ENCODE assay signal across 7 worm cellular contexts in genomic region chrIII:8405449-8405962, ce11.
TF ChIP-seq lines count a peak whose summit lies in the region.

ubxn-4 (minus strand) TSS chrIII:8405562.
cyy-1 (plus strand) TSS chrIII:8405874.

TF ChIP-seq in whole organism, L1 larva, 84 proteins besides CTCF, POLR2A, EP300 and RAD21 (continues in another document):
- no peak for TF ChIP-seq ama-1 (optimal IDR thresholded peaks at IDR 0.05; lab: Kevin White, UChicago)
- TF ChIP-seq lsy-2 (tag; optimal IDR thresholded peaks at IDR 0.05; lab: Kevin White, UChicago), result peak in 1 of 2 experiments; percentile 31
- no peak for TF ChIP-seq ces-1 (GFP tag; optimal IDR thresholded peaks at IDR 0.05; lab: Kevin White, UChicago)
- TF ChIP-seq hlh-17 (GFP tag; optimal IDR thresholded peaks at IDR 0.05; lab: Kevin White, UChicago; ENCODE audit: borderline replicate concordance), result no peak
- TF ChIP-seq pax-3 (tag; optimal IDR thresholded peaks at IDR 0.05; lab: Kevin White, UChicago), result no peak
- no peak for TF ChIP-seq hlh-4 (tag; optimal IDR thresholded peaks at IDR 0.05; lab: Kevin White, UChicago)
- TF ChIP-seq ztf-4 (tag; optimal IDR thresholded peaks at IDR 0.05; lab: Kevin White, UChicago), result no peak
- TF ChIP-seq efl-1 (optimal IDR thresholded peaks at IDR 0.05; lab: Kevin White, UChicago), result no peak
- peak in 1 of 2 experiments; percentile 92 for TF ChIP-seq efl-1 (GFP tag; optimal IDR thresholded peaks at IDR 0.05 in 1 of 2; lab: Kevin White, UChicago)
- no peak for TF ChIP-seq snpc-4 (tag; optimal IDR thresholded peaks at IDR 0.05; lab: Kevin White, UChicago)
- TF ChIP-seq aha-1 (tag; optimal IDR thresholded peaks at IDR 0.05; lab: Kevin White, UChicago), result no peak
- TF ChIP-seq fos-1 (tag; optimal IDR thresholded peaks at IDR 0.05; lab: Kevin White, UChicago), result no peak
- no peak for TF ChIP-seq ztf-11 (tag; optimal IDR thresholded peaks at IDR 0.05; lab: Kevin White, UChicago)

TF ChIP-seq in whole organism, L2 larva, 48 proteins besides CTCF, POLR2A, EP300 and RAD21:
- TF ChIP-seq lsy-2 (tag; optimal IDR thresholded peaks at IDR 0.05; lab: Kevin White, UChicago) (peak in 1 of 2 experiments; percentile 11), nhr-77 (tag; optimal IDR thresholded peaks at IDR 0.05; lab: Kevin White, UChicago) (no peak), unc-55 (GFP tag; optimal IDR thresholded peaks at IDR 0.05; lab: Kevin White, UChicago) (peak; percentile 38), ztf-11 (tag; optimal IDR thresholded peaks at IDR 0.05; lab: Kevin White, UChicago) (no peak)

TF ChIP-seq in whole organism, L3 larva, 47 proteins besides CTCF, POLR2A, EP300 and RAD21:
- TF ChIP-seq lsy-12 (tag; optimal IDR thresholded peaks at IDR 0.05; lab: Kevin White, UChicago), result no peak
- peak; percentile 66 for TF ChIP-seq nfya-1 (tag; optimal IDR thresholded peaks at IDR 0.05; lab: Kevin White, UChicago; ENCODE audit: insufficient read depth)
- TF ChIP-seq hmg-11 (tag; optimal IDR thresholded peaks at IDR 0.05; lab: Kevin White, UChicago), result peak; percentile 29
- TF ChIP-seq zag-1 (tag; optimal IDR thresholded peaks at IDR 0.05; lab: Kevin White, UChicago), result no peak
- TF ChIP-seq lin-39 (tag; optimal IDR thresholded peaks at IDR 0.05; lab: Kevin White, UChicago), result no peak
- TF ChIP-seq unc-39 (tag; optimal IDR thresholded peaks at IDR 0.05; lab: Kevin White, UChicago), result no peak
- TF ChIP-seq fkh-10 (GFP tag; optimal IDR thresholded peaks at IDR 0.05; lab: Kevin White, UChicago), result no peak
- no peak for TF ChIP-seq mml-1 (tag; optimal IDR thresholded peaks at IDR 0.05; lab: Kevin White, UChicago)
- TF ChIP-seq sea-2 (GFP tag; optimal IDR thresholded peaks at IDR 0.05; lab: Kevin White, UChicago), result no peak

TF ChIP-seq in whole organism, L4 larva, 104 proteins besides CTCF, POLR2A, EP300 and RAD21:
- TF ChIP-seq tra-1 (GFP tag; IDR thresholded peaks at IDR 0.05; lab: Robert Waterston, UW) (no peak), mes-2 (tag; optimal IDR thresholded peaks at IDR 0.05; lab: Kevin White, UChicago; ENCODE audit: poor library complexity, severe bottlenecking) (peak; percentile 49), lsy-2 (tag; optimal IDR thresholded peaks at IDR 0.05; lab: Kevin White, UChicago) (peak in 1 of 2 experiments; percentile 25), aha-1 (tag; lab: Kevin White, UChicago) (peak; percentile 14)

TF ChIP-seq in whole organism, late embryonic, 69 proteins besides CTCF, POLR2A, EP300 and RAD21:
- TF ChIP-seq ceh-31 (tag; optimal IDR thresholded peaks at IDR 0.05; lab: Kevin White, UChicago) (peak; percentile 3), elt-2 (tag; optimal IDR thresholded peaks at IDR 0.05; lab: Kevin White, UChicago) (peak; percentile 26), nfya-1 (tag; optimal IDR thresholded peaks at IDR 0.05; lab: Kevin White, UChicago) (peak; percentile 31), ets-4 (tag; optimal IDR thresholded peaks at IDR 0.05; lab: Kevin White, UChicago) (no peak)

TF ChIP-seq in whole organism, midembryonic, 9 proteins besides CTCF, POLR2A, EP300 and RAD21:
- TF ChIP-seq flt-1 (GFP tag; IDR thresholded peaks at IDR 0.05; lab: Robert Waterston, UW) (0 out of 2 replicates have a peak, but pooled peaks have one; percentile 17), cog-1 (tag; optimal IDR thresholded peaks at IDR 0.05; lab: Kevin White, UChicago) (no peak), med-1 (GFP tag; optimal IDR thresholded peaks at IDR 0.05; lab: Kevin White, UChicago; ENCODE audit: insufficient read depth) (no peak), tab-1 (GFP tag; IDR thresholded peaks at IDR 0.05; lab: Robert Waterston, UW) (no peak), T22C8.4 (GFP tag; IDR thresholded peaks at IDR 0.05; lab: Robert Waterston, UW) (no peak)

TF ChIP-seq in whole organism, mixed stage, embryonic, 35 proteins besides CTCF, POLR2A, EP300 and RAD21:
- TF ChIP-seq tbx-8 (GFP tag; optimal IDR thresholded peaks at IDR 0.05; lab: Kevin White, UChicago) (no peak), hlh-1 (tag; optimal IDR thresholded peaks at IDR 0.05; lab: Kevin White, UChicago) (no peak), blmp-1 (tag; optimal IDR thresholded peaks at IDR 0.05; lab: Kevin White, UChicago) (no peak), elt-1 (tag; optimal IDR thresholded peaks at IDR 0.05; lab: Kevin White, UChicago; ENCODE audit: borderline replicate concordance, insufficient read depth) (no peak), lsy-2 (tag; optimal IDR thresholded peaks at IDR 0.05; lab: Kevin White, UChicago) (peak; percentile 42), nhr-76 (tag; optimal IDR thresholded peaks at IDR 0.05; lab: Kevin White, UChicago) (no peak), unc-62 (GFP tag; optimal IDR thresholded peaks at IDR 0.05; lab: Kevin White, UChicago) (no peak), lin-32 (GFP tag; optimal IDR thresholded peaks at IDR 0.05; lab: Kevin White, UChicago) (no peak), mep-1 (tag; optimal IDR thresholded peaks at IDR 0.05; lab: Kevin White, UChicago) (peak; percentile 44), ces-1 (GFP tag; optimal IDR thresholded peaks at IDR 0.05; lab: Kevin White, UChicago) (peak; percentile 42), drap-1 (GFP tag; optimal IDR thresholded peaks at IDR 0.05; lab: Kevin White, UChicago) (no peak), lin-13 (tag; optimal IDR thresholded peaks at IDR 0.05; lab: Kevin White, UChicago) (no peak)

Comparison
In these comparisons a context has a peak if more than half of its experiments do, and no peak if none do; other contexts are left out.
1. Of the 29 proteins assayed by ChIP-seq in both whole organism, L4 larva and whole organism, L1 larva: peak only in whole organism, L4 larva: aha-1; only in whole organism, L1 larva: none; in both: none; in neither: 26; mixed calls (peak in some experiments, not most) for 2.